Worm (Caenorhabditis elegans) whole organism, L4/young adult: Measurements from ENCODE around the gene Y17G7B.22.
A peak's percentile ranks its signal among the peaks of the same experiment; 100 is the strongest.

ENCODE experiments used
- W03F9.2 ChIP-seq: fragments of 150-350 bp; optimal IDR thresholded peaks from 2 replicates; lab custom pipeline; 2014; ENCODE audit warnings: missing biosample characterization, missing genetic modification characterization
- dao-5 ChIP-seq: sonication (generic microtip); optimal IDR thresholded peaks from 2 replicates; lab custom pipeline; 2016; ENCODE audit warnings: missing genotype, missing genetic modification characterization, moderate library complexity, missing compliant biosample characterization

DNA sequence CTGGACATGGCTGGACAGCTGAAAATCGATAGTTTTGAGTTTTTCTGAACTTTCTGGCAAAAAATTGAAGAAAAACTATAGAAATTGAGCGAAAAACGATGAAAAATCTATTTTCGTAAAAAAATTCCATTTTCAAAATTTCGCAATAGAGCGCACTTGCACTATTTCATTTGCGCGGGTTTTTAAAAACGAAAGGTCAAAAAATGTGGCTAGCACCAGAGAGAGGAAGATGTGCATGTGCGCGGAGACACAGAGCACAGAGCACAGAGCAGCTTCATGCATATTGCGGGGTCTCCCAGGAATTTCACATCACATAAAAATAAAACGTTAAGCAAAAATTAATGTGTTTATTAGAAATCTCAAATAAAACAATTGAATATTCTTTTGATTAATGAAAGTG lies 40.0 kb downstream of the Y17G7B.22 start, which contains the start of gene Y17G7B.18:
- TF ChIP-seq dao-5 (tag; lab: Kevin White, UChicago) (no peak), W03F9.2 (tag; lab: Kevin White, UChicago) (peak; percentile 54)
